Worm (Caenorhabditis elegans) whole organism, mixed stage, embryonic: Measurements from ENCODE around the gene F40E10.5.

Experiments
- elt-1 ChIP-seq: sonication (generic microtip); optimal IDR thresholded peaks from 2 replicates; lab custom pipeline; 2017; ENCODE audit warnings: missing genetic modification characterization, mild to moderate bottlenecking, missing compliant biosample characterization, antibody characterized with exemption, moderate library complexity, borderline replicate concordance; ENCODE audit not compliant: insufficient read depth
- hlh-1 ChIP-seq: fragments of 150-350 bp; optimal IDR thresholded peaks from 2 replicates; lab custom pipeline; 2014; ENCODE audit warnings: missing biosample characterization, missing genetic modification reagents, missing genetic modification characterization
- nhr-12 ChIP-seq: fragments of 150-350 bp; optimal IDR thresholded peaks from 2 replicates; lab custom pipeline; 2014; ENCODE audit warnings: missing biosample characterization, missing genetic modification characterization
- nhr-76 ChIP-seq: sonication (generic microtip); optimal IDR thresholded peaks from 2 replicates; lab custom pipeline; 2017; ENCODE audit warnings: missing biosample characterization, missing genetic modification characterization
- pha-4 ChIP-seq: fragments of 150-350 bp; optimal IDR thresholded peaks from 2 replicates; lab custom pipeline; 2018; ENCODE audit warnings: missing biosample characterization, missing genetic modification reagents, missing genetic modification characterization
- unc-62 ChIP-seq: fragments of 150-350 bp; optimal IDR thresholded peaks from 2 replicates; lab custom pipeline; 2014; ENCODE audit warnings: missing biosample characterization, missing genetic modification reagents, missing genetic modification characterization

ce11 chrX:14746948-14747347 lies 45.4 kb downstream of the F40E10.5 start, which contains the start of gene C05G5.2:
- no peak for TF ChIP-seq nhr-12
- peak; percentile 33 for TF ChIP-seq unc-62 (GFP tag; lab: Kevin White, UChicago)
- peak; percentile 41 for TF ChIP-seq pha-4 (tag; lab: Kevin White, UChicago)
- TF ChIP-seq nhr-76, result no peak
- no peak for TF ChIP-seq elt-1 (tag; lab: Kevin White, UChicago)
- peak; percentile 12 for TF ChIP-seq hlh-1 (tag; lab: Kevin White, UChicago)
